Fruit fly (Drosophila melanogaster) whole organism, pupa: Measurements from ENCODE around the gene Chd64.

Experiments
- CG13204 ChIP-seq: fragments of 200-800 bp; sonication (Bioruptor generic); optimal IDR thresholded peaks from 2 replicates; lab custom pipeline; 2018; ENCODE audit warnings: missing biosample characterization, mild to moderate bottlenecking, missing genetic modification characterization, moderate library complexity
- CG14655 ChIP-seq: fragments of 200-800 bp; sonication (Bioruptor generic); optimal IDR thresholded peaks from 3 replicates; lab custom pipeline; 2017; ENCODE audit warnings: mild to moderate bottlenecking, missing biosample characterization, missing genetic modification reagents, missing genetic modification characterization
- CG34367 ChIP-seq: fragments of 200-800 bp; sonication (Bioruptor generic); optimal IDR thresholded peaks from 2 replicates; lab custom pipeline; 2018; ENCODE audit warnings: missing biosample characterization, mild to moderate bottlenecking, missing genetic modification characterization
- CG8301 ChIP-seq: fragments of 200-800 bp; sonication (Bioruptor generic); optimal IDR thresholded peaks from 2 replicates; lab custom pipeline; 2018; ENCODE audit warnings: missing biosample characterization, mild to moderate bottlenecking, missing genetic modification characterization
- D1 ChIP-seq: fragments of 200-800 bp; sonication (Bioruptor generic); optimal IDR thresholded peaks from 2 replicates; lab custom pipeline; 2018; ENCODE audit warnings: missing biosample characterization, mild to moderate bottlenecking, missing genetic modification characterization, moderate library complexity
- EcR ChIP-seq: fragments of 200-800 bp; sonication (Bioruptor generic); optimal IDR thresholded peaks from 3 replicates; lab custom pipeline; 2019; ENCODE audit warnings: missing biosample characterization, missing genetic modification characterization, mild to moderate bottlenecking, moderate library complexity, missing genetic modification reagents
- Pif1B ChIP-seq: fragments of 200-800 bp; sonication (Bioruptor generic); optimal IDR thresholded peaks from 3 replicates; lab custom pipeline; 2016; ENCODE audit warnings: missing biosample characterization, missing genetic modification characterization
- Snoo ChIP-seq: fragments of 200-800 bp; sonication (Bioruptor generic); optimal IDR thresholded peaks from 3 replicates; lab custom pipeline; 2017; ENCODE audit warnings: missing biosample characterization, mild to moderate bottlenecking, missing genetic modification characterization, inconsistent platforms

DNA sequence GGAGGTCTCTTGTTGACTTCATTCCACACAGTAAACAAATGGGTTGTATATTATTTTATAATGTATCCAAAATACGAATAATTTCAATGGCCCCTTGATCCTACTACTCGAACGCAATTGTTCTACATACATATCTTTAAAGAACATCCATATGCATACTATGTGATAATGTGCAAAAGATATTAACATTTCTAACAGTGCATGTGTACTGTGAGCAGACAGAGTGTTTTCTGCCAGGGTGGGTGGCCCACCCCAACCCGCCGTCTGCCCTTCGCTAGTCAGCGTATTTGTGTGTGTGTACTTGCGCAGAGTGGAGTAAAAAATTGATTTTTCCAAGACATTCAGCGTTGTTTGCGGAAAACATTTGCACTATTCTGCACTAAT, 51.2 kb downstream of the Chd64 start:
- TF ChIP-seq Pif1B (GFP tag; lab: Kevin White, UChicago) (peak; percentile 77), EcR (GFP tag; lab: Kevin White, UChicago) (no peak), Snoo (tag; lab: Kevin White, UChicago) (no peak), CG14655 (peak; percentile 83), CG13204 (GFP tag; lab: Kevin White, UChicago) (no peak), CG34367 (peak; percentile 94), CG8301 (peak; percentile 89), D1 (tag; lab: Kevin White, UChicago) (peak; percentile 34)
